Worm (Caenorhabditis elegans) whole organism, young adult: Measurements from ENCODE around the gene sptl-3.

Experiments used
- F57C9.4 ChIP-seq: sonication (generic microtip); optimal IDR thresholded peaks from 2 replicates; lab custom pipeline; 2017; ENCODE audit warnings: mild to moderate bottlenecking, missing genetic modification characterization, missing compliant biosample characterization
- ama-1 ChIP-seq, 3 experiments: fragments of 150-350 bp in 1 of 3; sonication (generic microtip) in 2 of 3; optimal IDR thresholded peaks; 2 replicates each; lab custom pipeline; 2014 to 2018; ENCODE audit warnings: missing biosample characterization in 2 of 3, missing genetic modification characterization in 2 of 3, missing genetic modification reagents in 2 of 3
- ceh-58 ChIP-seq: fragments of 200-800 bp; sonication (Bioruptor generic); IDR thresholded peaks from 2 replicates; pipeline ENCODE4 v1.3.6; 2022; ENCODE audit warnings: missing genetic modification characterization, missing compliant biosample characterization
- hmg-1.2 ChIP-seq: fragments of 200-800 bp; sonication (Bioruptor generic); IDR thresholded peaks from 2 replicates; pipeline ENCODE4 v1.3.6; 2022; ENCODE audit warnings: missing genetic modification reagents, missing genetic modification characterization, missing compliant biosample characterization
- hrde-1 ChIP-seq: sonication (generic microtip); optimal IDR thresholded peaks from 2 replicates; lab custom pipeline; 2016; ENCODE audit warnings: missing genetic modification characterization, mild to moderate bottlenecking, missing compliant biosample characterization, moderate library complexity, missing genotype, missing genetic modification reagents, borderline replicate concordance
- lir-1 ChIP-seq: fragments of 200-800 bp; sonication (Bioruptor generic); conservative IDR thresholded peaks from 2 replicates; pipeline ENCODE4 v1.3.6; 2022; ENCODE audit warnings: missing genetic modification reagents, missing genetic modification characterization, missing compliant biosample characterization
- nhr-27 ChIP-seq: fragments of 200-800 bp; sonication (Bioruptor generic); optimal IDR thresholded peaks from 2 replicates; lab custom pipeline; 2018; ENCODE audit warnings: mild to moderate bottlenecking, missing genetic modification characterization, moderate library complexity, missing compliant biosample characterization
- pha-4 ChIP-seq: fragments of 150-350 bp; sonication (generic microtip); optimal IDR thresholded peaks from 2 replicates; lab custom pipeline; 2014; ENCODE audit warnings: missing biosample characterization, missing genetic modification reagents, missing genetic modification characterization
- sptf-2 ChIP-seq: fragments of 200-800 bp; sonication (Bioruptor generic); optimal IDR thresholded peaks from 2 replicates; lab custom pipeline; 2018; ENCODE audit warnings: mild to moderate bottlenecking, missing genetic modification characterization, missing compliant biosample characterization

DNA sequence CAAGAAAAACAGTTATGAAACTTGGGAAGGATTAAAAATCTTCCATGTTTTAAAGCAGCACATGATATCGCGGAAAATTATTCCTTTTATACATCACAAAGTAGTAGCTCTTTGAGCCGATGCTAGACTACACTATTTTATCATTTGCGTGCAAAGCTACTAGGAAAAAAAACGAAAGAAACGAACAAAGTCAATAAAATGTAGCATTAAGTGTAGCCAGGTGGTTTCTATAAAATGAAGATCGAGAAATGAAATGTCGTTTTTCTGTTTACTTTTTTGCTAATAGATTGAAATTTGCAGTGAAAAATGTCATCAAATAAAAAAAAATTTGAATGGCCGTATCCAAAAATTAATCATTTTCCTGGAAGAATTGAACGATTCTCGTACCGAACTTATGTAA, 20.2 kb upstream of the sptl-3 start, which contains the start of gene cpt-5:
- TF ChIP-seq lir-1 (GFP tag; lab: Robert Waterston, UW) (no peak), pha-4 (no peak), sptf-2 (GFP tag; lab: Kevin White, UChicago) (no peak), ceh-58 (GFP tag; lab: Robert Waterston, UW) (no peak), ama-1 (optimal IDR thresholded peaks at IDR 0.05; lab: Kevin White, UChicago) (no peak), ama-1 (GFP tag; optimal IDR thresholded peaks at IDR 0.05; lab: Kevin White, UChicago) (no peak), hrde-1 (tag; lab: Kevin White, UChicago) (no peak), F57C9.4 (tag; lab: Kevin White, UChicago) (no peak), nhr-27 (no peak), hmg-1.2 (no peak)
